Fruit fly (Drosophila melanogaster) Kc167 (cell line): ENCODE results near the gene Hex-A.

Source experiments
- Sin3A ChIP-seq: fragments of >200 bp; optimal IDR thresholded peaks from 2 replicates; lab custom pipeline; 2018; ENCODE audit warnings: missing external identifiers
- ttk ChIP-seq: sonication (Bioruptor generic); optimal IDR thresholded peaks from 2 replicates; lab custom pipeline; 2017; ENCODE audit warnings: missing external identifiers

dm6 chrX:9617598-9618076, 32.2 kb downstream of the Hex-A start:
- TF ChIP-seq Sin3A = no peak
- TF ChIP-seq ttk (lab: Kevin White, UChicago) = no peak
